Fruit fly (Drosophila melanogaster) whole organism, embryonic: ENCODE results near the gene mld.

ENCODE experiments used
- CG11398 ChIP-seq: fragments of 200-800 bp; sonication (Bioruptor generic); optimal IDR thresholded peaks from 2 replicates; lab custom pipeline; 2016; ENCODE audit warnings: missing biosample characterization, missing genetic modification characterization
- CG11560 ChIP-seq: fragments of 200-800 bp; sonication (Bioruptor generic); IDR thresholded peaks from 3 replicates; pipeline ENCODE4 v1.3.6; 2022; ENCODE audit warnings: missing biosample characterization, missing genetic modification characterization
- CG13287 ChIP-seq: fragments of 200-800 bp; sonication (Bioruptor generic); IDR thresholded peaks from 2 replicates; pipeline ENCODE4 v1.3.6; 2022; ENCODE audit warnings: missing biosample characterization, missing genetic modification characterization; ENCODE audit not compliant: partially characterized antibody
- CG13424 ChIP-seq: fragments of 200-800 bp; sonication (Bioruptor generic); optimal IDR thresholded peaks from 2 replicates; lab custom pipeline; 2019; ENCODE audit warnings: missing biosample characterization, mild to moderate bottlenecking, missing genetic modification characterization, moderate library complexity
- CG13894 ChIP-seq: fragments of 200-800 bp; sonication (Bioruptor generic); optimal IDR thresholded peaks from 3 replicates; lab custom pipeline; 2018; ENCODE audit warnings: missing biosample characterization, mild to moderate bottlenecking, missing genetic modification characterization, moderate library complexity
- CG14710 ChIP-seq: fragments of 200-800 bp; sonication (Bioruptor generic); optimal IDR thresholded peaks from 3 replicates; lab custom pipeline; 2019; ENCODE audit warnings: missing biosample characterization, mild to moderate bottlenecking, missing genetic modification characterization, moderate library complexity
- CG15601 ChIP-seq: fragments of 200-800 bp; sonication (Bioruptor generic); optimal IDR thresholded peaks from 3 replicates; lab custom pipeline; 2019; ENCODE audit warnings: missing biosample characterization, mild to moderate bottlenecking, missing genetic modification characterization, moderate library complexity
- CG1603 ChIP-seq: fragments of 200-800 bp; sonication (Bioruptor generic); optimal IDR thresholded peaks from 2 replicates; lab custom pipeline; 2019; ENCODE audit warnings: missing biosample characterization, mild to moderate bottlenecking, missing genetic modification characterization, moderate library complexity
- CG1832 ChIP-seq: fragments of 200-800 bp; sonication (Bioruptor generic); optimal IDR thresholded peaks from 2 replicates; lab custom pipeline; 2017; ENCODE audit warnings: missing biosample characterization, mild to moderate bottlenecking, missing genetic modification characterization, inconsistent platforms
- CG2678 ChIP-seq: fragments of 200-800 bp; sonication (Bioruptor generic); optimal IDR thresholded peaks from 3 replicates; lab custom pipeline; 2019; ENCODE audit warnings: missing biosample characterization, mild to moderate bottlenecking, missing genetic modification characterization, moderate library complexity
- CG2875 ChIP-seq: fragments of 200-800 bp; sonication (Bioruptor generic); optimal IDR thresholded peaks from 2 replicates; lab custom pipeline; 2017; ENCODE audit warnings: missing biosample characterization, mild to moderate bottlenecking, missing genetic modification characterization, missing genetic modification reagents
- CG34422 ChIP-seq: fragments of 200-800 bp; sonication (Bioruptor generic); IDR thresholded peaks from 3 replicates; pipeline ENCODE4 v1.3.6; 2022; ENCODE audit warnings: missing biosample characterization, missing genetic modification characterization
- CG42726 ChIP-seq: fragments of 200-800 bp; sonication (Bioruptor generic); IDR thresholded peaks from 2 replicates; pipeline ENCODE4 v1.3.6; 2022; ENCODE audit warnings: missing biosample characterization, missing genetic modification characterization; ENCODE audit not compliant: partially characterized antibody
- CG4707 ChIP-seq: fragments of 200-800 bp; sonication (Bioruptor generic); optimal IDR thresholded peaks from 2 replicates; lab custom pipeline; 2018; ENCODE audit warnings: missing biosample characterization, mild to moderate bottlenecking, missing genetic modification characterization, moderate library complexity
- CG4820 ChIP-seq: fragments of 200-800 bp; sonication (Bioruptor generic); optimal IDR thresholded peaks from 3 replicates; lab custom pipeline; 2016; ENCODE audit warnings: missing biosample characterization, missing genetic modification characterization
- CG5180 ChIP-seq: fragments of 200-800 bp; sonication (Bioruptor generic); optimal IDR thresholded peaks from 3 replicates; lab custom pipeline; 2017; ENCODE audit warnings: missing biosample characterization, missing genetic modification characterization, mild to moderate bottlenecking, moderate library complexity, missing genetic modification reagents
- CG9727 ChIP-seq: fragments of 200-800 bp; sonication (Bioruptor generic); optimal IDR thresholded peaks from 3 replicates; lab custom pipeline; 2017; ENCODE audit warnings: missing biosample characterization, mild to moderate bottlenecking, missing genetic modification characterization
- CG9797 ChIP-seq: fragments of 200-800 bp; sonication (Bioruptor generic); optimal IDR thresholded peaks from 3 replicates; lab custom pipeline; 2018; ENCODE audit warnings: missing biosample characterization, mild to moderate bottlenecking, missing genetic modification characterization
- CG9876 ChIP-seq: fragments of 200-800 bp; sonication (Bioruptor generic); optimal IDR thresholded peaks from 2 replicates; lab custom pipeline; 2016; ENCODE audit warnings: missing biosample characterization, missing genetic modification characterization
- D ChIP-seq, 2 experiments: fragments of 200-800 bp in 1 of 2; fragments of >200 bp in 1 of 2; sonication (Bioruptor generic) in 1 of 2; optimal IDR thresholded peaks; 2 replicates in 1 of 2; 3 replicates in 1 of 2; lab custom pipeline; 2017; ENCODE audit warnings: mild to moderate bottlenecking in 1 of 2, missing biosample characterization in 1 of 2, missing genetic modification characterization in 1 of 2, missing genetic modification reagents in 1 of 2
- Dad ChIP-seq: fragments of 200-800 bp; sonication (Bioruptor generic); optimal IDR thresholded peaks from 3 replicates; lab custom pipeline; 2016; ENCODE audit warnings: missing biosample characterization, missing genetic modification characterization
- Fer3 ChIP-seq: fragments of 200-800 bp; sonication (Bioruptor generic); optimal IDR thresholded peaks from 2 replicates; lab custom pipeline; 2018; ENCODE audit warnings: missing biosample characterization, mild to moderate bottlenecking, missing genetic modification characterization, moderate library complexity
- H15 ChIP-seq: fragments of 200-800 bp; sonication (Bioruptor generic); IDR thresholded peaks from 3 replicates; pipeline ENCODE4 v1.3.6; 2022; ENCODE audit warnings: missing biosample characterization, missing genetic modification characterization
- PHDP ChIP-seq: fragments of 200-800 bp; sonication (Bioruptor generic); optimal IDR thresholded peaks from 3 replicates; lab custom pipeline; 2018; ENCODE audit warnings: missing biosample characterization, mild to moderate bottlenecking, missing genetic modification characterization, moderate library complexity
- Sox102F ChIP-seq: fragments of 200-800 bp; sonication (Bioruptor generic); optimal IDR thresholded peaks from 2 replicates; lab custom pipeline; 2018; ENCODE audit warnings: missing biosample characterization, mild to moderate bottlenecking, missing genetic modification characterization, moderate library complexity
- Sry-β ChIP-seq: fragments of 200-800 bp; sonication (Bioruptor generic); optimal IDR thresholded peaks from 2 replicates; lab custom pipeline; 2018; ENCODE audit warnings: missing biosample characterization, mild to moderate bottlenecking, missing genetic modification characterization, moderate library complexity
- Ssrp ChIP-seq: fragments of 200-800 bp; sonication (Bioruptor generic); optimal IDR thresholded peaks from 2 replicates; lab custom pipeline; 2018; ENCODE audit warnings: missing biosample characterization, mild to moderate bottlenecking, missing genetic modification characterization, moderate library complexity
- Taf1 ChIP-seq: fragments of 200-800 bp; sonication (Bioruptor generic); IDR thresholded peaks from 2 replicates; pipeline ENCODE4 v1.3.6; 2022; ENCODE audit warnings: missing biosample characterization, missing genetic modification characterization
- Xbp1 ChIP-seq: fragments of 200-800 bp; sonication (Bioruptor generic); optimal IDR thresholded peaks from 3 replicates; lab custom pipeline; 2016; ENCODE audit warnings: missing biosample characterization, mild to moderate bottlenecking, missing genetic modification characterization
- ato ChIP-seq: fragments of 200-800 bp; sonication (Bioruptor generic); IDR thresholded peaks from 2 replicates; pipeline ENCODE4 v1.3.6; 2022; ENCODE audit warnings: missing biosample characterization, missing genetic modification characterization; ENCODE audit not compliant: partially characterized antibody
- cad ChIP-seq: fragments of >200 bp; optimal IDR thresholded peaks from 2 replicates; lab custom pipeline; 2017; ENCODE audit warnings: missing biosample characterization, missing genetic modification characterization
- emc ChIP-seq: fragments of 200-800 bp; sonication (Bioruptor generic); optimal IDR thresholded peaks from 2 replicates; lab custom pipeline; 2016; ENCODE audit warnings: missing biosample characterization, missing genetic modification characterization
- eyg ChIP-seq: fragments of 200-800 bp; sonication (Bioruptor generic); optimal IDR thresholded peaks from 3 replicates; lab custom pipeline; 2016; ENCODE audit warnings: missing biosample characterization, missing genetic modification characterization
- ftz-f1 ChIP-seq: fragments of 200-800 bp; sonication (Bioruptor generic); optimal IDR thresholded peaks from 2 replicates; lab custom pipeline; 2016; ENCODE audit warnings: missing biosample characterization, missing genetic modification characterization
- gce ChIP-seq: fragments of 200-800 bp; sonication (Bioruptor generic); IDR thresholded peaks from 3 replicates; pipeline ENCODE4 v1.3.6; 2022; ENCODE audit warnings: missing biosample characterization, missing genetic modification characterization
- gcm ChIP-seq: fragments of 200-800 bp; sonication (Bioruptor generic); optimal IDR thresholded peaks from 2 replicates; lab custom pipeline; 2019; ENCODE audit warnings: missing biosample characterization, mild to moderate bottlenecking, missing genetic modification characterization, moderate library complexity
- gcm2 ChIP-seq: fragments of 200-800 bp; sonication (Bioruptor generic); optimal IDR thresholded peaks from 2 replicates; lab custom pipeline; 2016; ENCODE audit warnings: missing biosample characterization, missing genetic modification characterization
- gsb ChIP-seq: fragments of 200-800 bp; sonication (Bioruptor generic); IDR thresholded peaks from 2 replicates; pipeline ENCODE4 v1.3.6; 2022; ENCODE audit warnings: missing biosample characterization, missing genetic modification characterization
- hth ChIP-seq: fragments of >200 bp; optimal IDR thresholded peaks from 2 replicates; lab custom pipeline; 2017; ENCODE audit warnings: inconsistent platforms
- insv ChIP-seq, 2 experiments: fragments of 200-800 bp; sonication (Bioruptor generic); optimal IDR thresholded peaks; 3 replicates each; lab custom pipeline; 2016 to 2018; ENCODE audit warnings: missing biosample characterization in 2 of 2, missing genetic modification characterization in 2 of 2
- kah ChIP-seq: fragments of 200-800 bp; sonication (Bioruptor generic); optimal IDR thresholded peaks from 2 replicates; lab custom pipeline; 2018; ENCODE audit warnings: missing biosample characterization, mild to moderate bottlenecking, missing genetic modification characterization
- klu ChIP-seq: fragments of 200-800 bp; sonication (Bioruptor generic); IDR thresholded peaks from 2 replicates; pipeline ENCODE4 v1.3.6; 2022; ENCODE audit warnings: missing biosample characterization, missing genetic modification characterization
- pnt ChIP-seq: fragments of 200-800 bp; sonication (Bioruptor generic); optimal IDR thresholded peaks from 3 replicates; lab custom pipeline; 2016; ENCODE audit warnings: missing biosample characterization, missing genetic modification characterization
- ranshi ChIP-seq: fragments of 200-800 bp; sonication (Bioruptor generic); IDR thresholded peaks from 2 replicates; pipeline ENCODE4 v1.3.6; 2022; ENCODE audit warnings: missing biosample characterization, missing genetic modification characterization
- sc ChIP-seq, 3 experiments: fragments of >200 bp in 2 of 3; fragments of 200-800 bp in 1 of 3; sonication (Bioruptor generic) in 1 of 3; optimal IDR thresholded peaks; 2 replicates in 2 of 3; 3 replicates in 1 of 3; lab custom pipeline; 2017; ENCODE audit warnings: mild to moderate bottlenecking in 1 of 3, missing biosample characterization in 1 of 3, missing genetic modification characterization in 1 of 3, missing genetic modification reagents in 1 of 3
- sens ChIP-seq: fragments of 200-800 bp; sonication (Bioruptor generic); peaks from one replicate; lab custom pipeline; 2016; ENCODE audit warnings: missing biosample characterization, missing genetic modification characterization
- slbo ChIP-seq: fragments of 200-800 bp; sonication (Bioruptor generic); IDR thresholded peaks from 2 replicates; pipeline ENCODE4 v1.3.6; 2022; ENCODE audit warnings: missing biosample characterization, missing genetic modification characterization
- stc ChIP-seq: fragments of 200-800 bp; sonication (Bioruptor generic); IDR thresholded peaks from 2 replicates; pipeline ENCODE4 v1.3.6; 2022; ENCODE audit warnings: missing biosample characterization, missing genetic modification characterization
- stwl ChIP-seq: fragments of 200-800 bp; sonication (Bioruptor generic); optimal IDR thresholded peaks from 3 replicates; lab custom pipeline; 2018; ENCODE audit warnings: missing biosample characterization, mild to moderate bottlenecking, missing genetic modification characterization, moderate library complexity
- usp ChIP-seq: fragments of >200 bp; optimal IDR thresholded peaks from 2 replicates; lab custom pipeline; 2017; ENCODE audit warnings: missing biosample characterization, missing genetic modification characterization

Gene mld

DNA sequence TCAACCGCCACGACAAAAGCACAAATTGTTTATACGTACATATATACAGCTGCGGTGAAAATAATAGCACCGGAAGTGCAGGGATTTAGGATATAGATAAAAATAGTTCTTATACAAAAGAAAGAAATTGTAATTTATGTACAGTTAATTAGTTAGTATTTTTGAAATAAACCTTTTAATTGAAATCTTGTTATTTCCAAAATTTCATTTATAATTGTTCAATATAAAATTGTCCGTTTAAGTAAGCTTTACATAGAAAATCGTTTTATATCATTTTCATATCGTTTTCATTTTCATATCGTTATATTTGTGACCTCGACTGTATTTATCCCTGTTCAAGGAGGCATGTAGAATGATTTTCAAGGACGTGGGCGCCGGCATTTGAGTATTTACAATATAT is 11.3 kb upstream of the mld start (continued):
- TF ChIP-seq CG1832 = no peak
- TF ChIP-seq Ssrp (tag; lab: Kevin White, UChicago) = no peak
- peak; percentile 62 for TF ChIP-seq slbo (GFP tag; lab: Robert Waterston, UW)
- no peak for TF ChIP-seq emc (GFP tag; lab: Kevin White, UChicago)
- TF ChIP-seq CG11398 (GFP tag; lab: Kevin White, UChicago) = no peak
- TF ChIP-seq CG9727 = peak; percentile 76
- TF ChIP-seq CG13424 (tag; lab: Kevin White, UChicago) = peak; percentile 70
- no peak for TF ChIP-seq eyg (GFP tag; lab: Kevin White, UChicago)
- TF ChIP-seq CG9876 = no peak
- no peak for TF ChIP-seq CG1603 (tag; lab: Kevin White, UChicago)
- TF ChIP-seq sc (optimal IDR thresholded peaks at IDR 0.05; lab: Kevin White, UChicago) = no peak
- no peak for TF ChIP-seq sc (GFP tag; optimal IDR thresholded peaks at IDR 0.05; lab: Kevin White, UChicago)
- TF ChIP-seq hth = no peak
- TF ChIP-seq stwl (tag; lab: Kevin White, UChicago) = no peak
- no peak for TF ChIP-seq Sry-β (GFP tag; lab: Kevin White, UChicago)
- no peak for TF ChIP-seq kah
- TF ChIP-seq gsb (GFP tag; lab: Robert Waterston, UW) = no peak
- TF ChIP-seq H15 = no peak
- peak; percentile 3 for TF ChIP-seq Xbp1 (GFP tag; lab: Kevin White, UChicago)
- TF ChIP-seq CG4820 (GFP tag; lab: Kevin White, UChicago) = no peak
- TF ChIP-seq pnt (GFP tag; lab: Kevin White, UChicago) = no peak
- TF ChIP-seq gce (GFP tag; lab: Robert Waterston, UW) = no peak
- TF ChIP-seq cad (GFP tag; lab: Kevin White, UChicago) = no peak
- no peak for TF ChIP-seq ato
- TF ChIP-seq stc (GFP tag; lab: Robert Waterston, UW) = peak; percentile 41; the same call in 1 of the 2 replicates
- TF ChIP-seq CG2875 (GFP tag; lab: Kevin White, UChicago) = no peak
- no peak for TF ChIP-seq ranshi
- TF ChIP-seq sens (GFP tag; lab: Kevin White, UChicago) = peak; percentile 59
- peak; percentile 69 for TF ChIP-seq PHDP (tag; lab: Kevin White, UChicago)
- no peak for TF ChIP-seq CG4707 (GFP tag; lab: Kevin White, UChicago)
- no peak for TF ChIP-seq gcm2 (GFP tag; lab: Kevin White, UChicago)
- peak; percentile 54 for TF ChIP-seq Fer3 (tag; lab: Kevin White, UChicago)
- no peak for TF ChIP-seq ftz-f1
- TF ChIP-seq Taf1 (GFP tag; lab: Robert Waterston, UW) = no peak
- TF ChIP-seq CG9797 = no peak
- no peak for TF ChIP-seq D (optimal IDR thresholded peaks at IDR 0.05; lab: Kevin White, UChicago)
- TF ChIP-seq D (GFP tag; optimal IDR thresholded peaks at IDR 0.05; lab: Kevin White, UChicago) = no peak
- no peak for TF ChIP-seq CG13287 (GFP tag; lab: Robert Waterston, UW)
- TF ChIP-seq Dad (GFP tag; lab: Kevin White, UChicago) = no peak
- TF ChIP-seq CG15601 (tag; lab: Kevin White, UChicago) = no peak
- TF ChIP-seq CG2678 = peak; percentile 89
- TF ChIP-seq CG13894 (tag; lab: Kevin White, UChicago) = peak; percentile 76
- peak; percentile 49 for TF ChIP-seq Sox102F (GFP tag; lab: Kevin White, UChicago)
- peak; percentile 27 for TF ChIP-seq gcm
- TF ChIP-seq CG11560 = no peak
- 0 out of 2 replicates have a peak, but pooled peaks have one; percentile 20 for TF ChIP-seq klu (GFP tag; lab: Robert Waterston, UW)
- no peak for TF ChIP-seq insv (GFP tag; optimal IDR thresholded peaks at IDR 0.05; lab: Kevin White, UChicago)
- TF ChIP-seq CG34422 (GFP tag; lab: Robert Waterston, UW) = no peak
- TF ChIP-seq CG42726 = no peak
- no peak for TF ChIP-seq usp (GFP tag; lab: Kevin White, UChicago)
- peak; percentile 20 for TF ChIP-seq CG14710 (tag; lab: Kevin White, UChicago)
- no peak for TF ChIP-seq CG5180 (GFP tag; lab: Kevin White, UChicago)
